Worm (Caenorhabditis elegans) whole organism, L4/young adult: ENCODE measurements around the gene adbp-1.

ENCODE experiments used
- dao-5 ChIP-seq: sonication (generic microtip); optimal IDR thresholded peaks from 2 replicates; lab custom pipeline; 2016; ENCODE audit warnings: missing genotype, missing genetic modification characterization, moderate library complexity, missing compliant biosample characterization
- him-1 ChIP-seq: sonication (generic microtip); optimal IDR thresholded peaks from 2 replicates; lab custom pipeline; 2016; ENCODE audit warnings: missing genotype, missing genetic modification reagents, missing genetic modification characterization, missing compliant biosample characterization

ce11 chrII:11451738-11452137 is 7.8 kb downstream of the adbp-1 start:
- TF ChIP-seq dao-5 (tag; lab: Kevin White, UChicago) (no peak), him-1 (tag; lab: Kevin White, UChicago) (no peak)
